Worm (Caenorhabditis elegans) whole organism, midembryonic: ENCODE results near the gene ZK616.3.

Experiments
- T22C8.4 ChIP-seq: fragments of 200-800 bp; sonication (Bioruptor generic); IDR thresholded peaks from 2 replicates; pipeline ENCODE4 v1.3.6; 2022; ENCODE audit warnings: missing genetic modification characterization, missing compliant biosample characterization
- cog-1 ChIP-seq: sonication (generic microtip); optimal IDR thresholded peaks from 2 replicates; lab custom pipeline; 2016; ENCODE audit warnings: missing genetic modification characterization, missing compliant biosample characterization
- klf-2 ChIP-seq: fragments of 200-800 bp; sonication (Bioruptor generic); conservative IDR thresholded peaks from 2 replicates; pipeline ENCODE4 v1.3.6; 2022; ENCODE audit warnings: missing genetic modification reagents, missing genetic modification characterization, missing compliant biosample characterization
- ref-1 ChIP-seq: fragments of 200-800 bp; sonication (Bioruptor generic); conservative IDR thresholded peaks from 2 replicates; pipeline ENCODE4 v1.3.6; 2022; ENCODE audit warnings: missing genetic modification reagents, missing genetic modification characterization, missing compliant biosample characterization
- tab-1 ChIP-seq: fragments of 200-800 bp; sonication (Bioruptor generic); IDR thresholded peaks from 2 replicates; pipeline ENCODE4 v1.3.6; 2022; ENCODE audit warnings: missing genetic modification characterization, missing compliant biosample characterization
- ztf-23 ChIP-seq: fragments of 200-800 bp; sonication (Bioruptor generic); IDR thresholded peaks from 2 replicates; pipeline ENCODE4 v1.3.6; 2022; ENCODE audit warnings: missing genetic modification reagents, missing genetic modification characterization, missing compliant biosample characterization
- ztf-29 ChIP-seq: fragments of 200-800 bp; sonication (Bioruptor generic); IDR thresholded peaks from 2 replicates; pipeline ENCODE4 v1.3.6; 2022; ENCODE audit warnings: missing genetic modification reagents, missing genetic modification characterization, missing compliant biosample characterization

ce11 chrIV:5377062-5377461 lies 19.8 kb upstream of the ZK616.3 start, which contains the start of gene elo-5:
- no peak for TF ChIP-seq ztf-23
- no peak for TF ChIP-seq klf-2 (GFP tag; lab: Robert Waterston, UW)
- TF ChIP-seq ztf-29 (GFP tag; lab: Robert Waterston, UW), result no peak
- no peak for TF ChIP-seq cog-1 (tag; lab: Kevin White, UChicago)
- no peak for TF ChIP-seq T22C8.4 (GFP tag; lab: Robert Waterston, UW)
- no peak for TF ChIP-seq tab-1
- TF ChIP-seq ref-1, result no peak
